Worm (Caenorhabditis elegans) whole organism, midembryonic: ENCODE data around the gene C16C4.18.

Source experiments
- cog-1 ChIP-seq: sonication (generic microtip); optimal IDR thresholded peaks from 2 replicates; lab custom pipeline; 2016; ENCODE audit warnings: missing genetic modification characterization, missing compliant biosample characterization
- flt-1 ChIP-seq: fragments of 200-800 bp; sonication (Bioruptor generic); IDR thresholded peaks from 2 replicates; pipeline ENCODE4 v1.3.6; 2022; ENCODE audit warnings: missing genetic modification characterization, missing compliant biosample characterization
- tab-1 ChIP-seq: fragments of 200-800 bp; sonication (Bioruptor generic); IDR thresholded peaks from 2 replicates; pipeline ENCODE4 v1.3.6; 2022; ENCODE audit warnings: missing genetic modification characterization, missing compliant biosample characterization
- ztf-23 ChIP-seq: fragments of 200-800 bp; sonication (Bioruptor generic); IDR thresholded peaks from 2 replicates; pipeline ENCODE4 v1.3.6; 2022; ENCODE audit warnings: missing genetic modification reagents, missing genetic modification characterization, missing compliant biosample characterization
- ztf-29 ChIP-seq: fragments of 200-800 bp; sonication (Bioruptor generic); IDR thresholded peaks from 2 replicates; pipeline ENCODE4 v1.3.6; 2022; ENCODE audit warnings: missing genetic modification reagents, missing genetic modification characterization, missing compliant biosample characterization

- no peak for TF ChIP-seq cog-1 (tag; lab: Kevin White, UChicago)
- TF ChIP-seq ztf-29 (GFP tag; lab: Robert Waterston, UW): no peak
- no peak for TF ChIP-seq ztf-23
- no peak for TF ChIP-seq tab-1
- TF ChIP-seq flt-1: no peak
These were observed 4.7 kb upstream of the C16C4.18 start, which contains the start of gene math-15 for ce11 chrII:1865683-1866431.
